Fruit fly (Drosophila melanogaster): ENCODE results near the gene wkd.

Gene wkd

dm6 chr3R:11595523-11595922, 14.1 kb downstream of the wkd start (continued):
- no peak for TF ChIP-seq toy (GFP tag; IDR thresholded peaks at IDR 0.05)
- TF ChIP-seq crp (GFP tag; optimal IDR thresholded peaks at IDR 0.05), result no peak
- TF ChIP-seq rib (GFP tag; IDR thresholded peaks at IDR 0.05), result no peak
- TF ChIP-seq ab (GFP tag; optimal IDR thresholded peaks at IDR 0.05), result no peak
- no peak for TF ChIP-seq CG12659 (GFP tag; optimal IDR thresholded peaks at IDR 0.05)
- TF ChIP-seq Abd-B (GFP tag; optimal IDR thresholded peaks at IDR 0.05), result no peak
- peak; percentile 55; the same call in 1 of the 2 replicates for TF ChIP-seq Drgx (GFP tag; IDR thresholded peaks at IDR 0.05)
- no peak for TF ChIP-seq CG16813 (GFP tag; IDR thresholded peaks at IDR 0.05; ENCODE audit: partially characterized antibody)
- no peak for TF ChIP-seq dpn (GFP tag; optimal IDR thresholded peaks at IDR 0.05)
- TF ChIP-seq CG2202 (tag; optimal IDR thresholded peaks at IDR 0.05), result no peak
- TF ChIP-seq lola (GFP tag; optimal IDR thresholded peaks at IDR 0.05), result no peak
- no peak for TF ChIP-seq Ptx1 (GFP tag; IDR thresholded peaks at IDR 0.05)
- peak; percentile 1 for TF ChIP-seq CG10979 (tag; optimal IDR thresholded peaks at IDR 0.05)
- no peak for TF ChIP-seq CG6765 (GFP tag; optimal IDR thresholded peaks at IDR 0.05)
- TF ChIP-seq Ravus (GFP tag; IDR thresholded peaks at IDR 0.05), result no peak
- peak; percentile 17 for TF ChIP-seq CG13424 (tag; optimal IDR thresholded peaks at IDR 0.05)
- no peak for TF ChIP-seq dimm (GFP tag; IDR thresholded peaks at IDR 0.05)
- TF ChIP-seq CG6689 (GFP tag; IDR thresholded peaks at IDR 0.05), result 0 out of 2 replicates have a peak, but pooled peaks have one; percentile 30
- TF ChIP-seq CG2875 (GFP tag; optimal IDR thresholded peaks at IDR 0.05), result no peak
- TF ChIP-seq lmd (GFP tag; IDR thresholded peaks at IDR 0.05), result peak; percentile 8; the same call in 1 of the 2 replicates
- no peak for TF ChIP-seq CG14965 (GFP tag; optimal IDR thresholded peaks at IDR 0.05; ENCODE audit: borderline replicate concordance)
- peak; percentile 14 for TF ChIP-seq phol (tag; optimal IDR thresholded peaks at IDR 0.05)
- no peak for TF ChIP-seq Chrac-16 (GFP tag; optimal IDR thresholded peaks at IDR 0.05)
- peak; percentile 62; the same call in 1 of the 3 replicates for TF ChIP-seq ci (GFP tag; IDR thresholded peaks at IDR 0.05)
- no peak for TF ChIP-seq CG10321 (GFP tag; IDR thresholded peaks at IDR 0.05)
- no peak for TF ChIP-seq gsb (GFP tag; IDR thresholded peaks at IDR 0.05)
- TF ChIP-seq CG6272 (GFP tag; IDR thresholded peaks at IDR 0.05), result no peak
- no peak for TF ChIP-seq otp (GFP tag; IDR thresholded peaks at IDR 0.05)
- TF ChIP-seq h (optimal IDR thresholded peaks at IDR 0.05), result no peak
- TF ChIP-seq CG4360 (GFP tag; IDR thresholded peaks at IDR 0.05), result no peak
- TF ChIP-seq CG6683 (GFP tag; optimal IDR thresholded peaks at IDR 0.05), result no peak
- TF ChIP-seq CG32532 (GFP tag; IDR thresholded peaks at IDR 0.05), result no peak
- TF ChIP-seq dysf (GFP tag; IDR thresholded peaks at IDR 0.05), result peak; percentile 42; the same call in 1 of the 3 replicates
- no peak for TF ChIP-seq CG15011 (GFP tag; optimal IDR thresholded peaks at IDR 0.05)
- TF ChIP-seq Opbp (GFP tag; IDR thresholded peaks at IDR 0.05; ENCODE audit: partially characterized antibody), result no peak
- no peak for TF ChIP-seq insv (GFP tag; optimal IDR thresholded peaks at IDR 0.05)
- no peak for TF ChIP-seq CG7556 (GFP tag; optimal IDR thresholded peaks at IDR 0.05)
- TF ChIP-seq CG8290 (GFP tag; optimal IDR thresholded peaks at IDR 0.05), result no peak
- no peak for TF ChIP-seq CG8290 (tag; optimal IDR thresholded peaks at IDR 0.05)
- no peak for TF ChIP-seq CG7745 (tag; optimal IDR thresholded peaks at IDR 0.05)
- peak; percentile 57 for TF ChIP-seq Med (GFP tag)
- TF ChIP-seq CG2116 (GFP tag; optimal IDR thresholded peaks at IDR 0.05), result no peak
- no peak for TF ChIP-seq Poxn (GFP tag; IDR thresholded peaks at IDR 0.05)
- TF ChIP-seq cas (GFP tag; IDR thresholded peaks at IDR 0.05), result no peak
- TF ChIP-seq CG7786 (GFP tag; optimal IDR thresholded peaks at IDR 0.05), result no peak
- peak; percentile 5 for TF ChIP-seq CG30431 (GFP tag; optimal IDR thresholded peaks at IDR 0.05)
- TF ChIP-seq CG11398 (GFP tag; optimal IDR thresholded peaks at IDR 0.05), result no peak
- TF ChIP-seq CG17612 (GFP tag; IDR thresholded peaks at IDR 0.05), result no peak
- no peak for TF ChIP-seq CG12104 (GFP tag; optimal IDR thresholded peaks at IDR 0.05)
- no peak for TF ChIP-seq knrl (GFP tag; IDR thresholded peaks at IDR 0.05; ENCODE audit: partially characterized antibody)
- TF ChIP-seq en (GFP tag; optimal IDR thresholded peaks at IDR 0.05), result no peak
- no peak for TF ChIP-seq gro (GFP tag; optimal IDR thresholded peaks at IDR 0.05)

Measured in whole organism, embryonic.